In genomic region chrIII:3875608-3876007, ce11 we compare ENCODE assay signal across 6 worm cellular contexts.
A peak's percentile ranks its signal among the peaks of the same experiment; 100 is the strongest.
TF ChIP-seq lines count a peak whose summit lies in the region.

No protein-coding gene starts in this region.

TF ChIP-seq in whole organism, L1 larva, 84 proteins besides CTCF, POLR2A, EP300 and RAD21 (continues in another document):
- TF ChIP-seq fos-1 (tag; optimal IDR thresholded peaks at IDR 0.05; lab: Kevin White, UChicago): no peak
- no peak for TF ChIP-seq unc-30 (tag; optimal IDR thresholded peaks at IDR 0.05; lab: Kevin White, UChicago)
- TF ChIP-seq lir-3 (tag; optimal IDR thresholded peaks at IDR 0.05; lab: Kevin White, UChicago; ENCODE audit: poor library complexity): no peak
- TF ChIP-seq blmp-1 (tag; optimal IDR thresholded peaks at IDR 0.05; lab: Kevin White, UChicago): peak; percentile 75
- no peak for TF ChIP-seq unc-62 (GFP tag; optimal IDR thresholded peaks at IDR 0.05; lab: Kevin White, UChicago)
- peak; percentile 10 for TF ChIP-seq unc-130 (tag; optimal IDR thresholded peaks at IDR 0.05; lab: Kevin White, UChicago)
- peak; percentile 44 for TF ChIP-seq elt-2 (tag; optimal IDR thresholded peaks at IDR 0.05; lab: Kevin White, UChicago)
- TF ChIP-seq hpl-2 (GFP tag; optimal IDR thresholded peaks at IDR 0.05; lab: Kevin White, UChicago): no peak
- no peak for TF ChIP-seq unc-98 (GFP tag; IDR thresholded peaks at IDR 0.05; lab: Robert Waterston, UW)
- peak; percentile 4 for TF ChIP-seq C16A3.4 (tag; optimal IDR thresholded peaks at IDR 0.05; lab: Kevin White, UChicago)
- TF ChIP-seq jun-1 (tag; optimal IDR thresholded peaks at IDR 0.05; lab: Kevin White, UChicago): no peak
- TF ChIP-seq nhr-19 (GFP tag; conservative IDR thresholded peaks at IDR 0.05; lab: Robert Waterston, UW): peak; percentile 69
- TF ChIP-seq aha-1 (tag; optimal IDR thresholded peaks at IDR 0.05; lab: Kevin White, UChicago): no peak
- TF ChIP-seq mep-1 (tag; optimal IDR thresholded peaks at IDR 0.05; lab: Kevin White, UChicago): peak; percentile 61
- no peak for TF ChIP-seq mab-9 (GFP tag; IDR thresholded peaks at IDR 0.05; lab: Robert Waterston, UW)
- TF ChIP-seq skn-1 (tag; optimal IDR thresholded peaks at IDR 0.05; lab: Kevin White, UChicago): no peak

TF ChIP-seq in whole organism, L2 larva, 48 proteins besides CTCF, POLR2A, EP300 and RAD21:
- TF ChIP-seq nhr-10 (tag; optimal IDR thresholded peaks at IDR 0.05; lab: Kevin White, UChicago) (no peak), nhr-23 (tag; optimal IDR thresholded peaks at IDR 0.05; lab: Kevin White, UChicago) (no peak), crh-2 (tag; optimal IDR thresholded peaks at IDR 0.05; lab: Kevin White, UChicago) (peak; percentile 48), sma-9 (GFP tag; optimal IDR thresholded peaks at IDR 0.05; lab: Kevin White, UChicago) (peak; percentile 86), sma-9 (tag; optimal IDR thresholded peaks at IDR 0.05; lab: Kevin White, UChicago) (no peak), nhr-129 (tag; optimal IDR thresholded peaks at IDR 0.05; lab: Kevin White, UChicago) (peak; percentile 36), skn-1 (tag; optimal IDR thresholded peaks at IDR 0.05; lab: Kevin White, UChicago) (no peak), nhr-6 (tag; optimal IDR thresholded peaks at IDR 0.05; lab: Kevin White, UChicago) (peak; percentile 53), zag-1 (tag; optimal IDR thresholded peaks at IDR 0.05; lab: Kevin White, UChicago) (no peak), ZK546.5 (tag; optimal IDR thresholded peaks at IDR 0.05; lab: Kevin White, UChicago) (no peak), sma-3 (GFP tag; optimal IDR thresholded peaks at IDR 0.05; lab: Kevin White, UChicago) (peak; percentile 54), lsy-2 (tag; optimal IDR thresholded peaks at IDR 0.05; lab: Kevin White, UChicago) (peak in 1 of 2 experiments; percentile 15), nhr-25 (tag; optimal IDR thresholded peaks at IDR 0.05; lab: Kevin White, UChicago) (peak; percentile 85), ztf-4 (tag; optimal IDR thresholded peaks at IDR 0.05; lab: Kevin White, UChicago) (no peak), nhr-21 (tag; optimal IDR thresholded peaks at IDR 0.05; lab: Kevin White, UChicago) (peak; percentile 29)
TF ChIP-seq in whole organism, L2 larva: peak in this region for 8.

TF ChIP-seq in whole organism, L3 larva, 47 proteins besides CTCF, POLR2A, EP300 and RAD21 (continues in another document):
- TF ChIP-seq egl-5 (tag; optimal IDR thresholded peaks at IDR 0.05; lab: Kevin White, UChicago) (peak; percentile 56), elt-3 (tag; optimal IDR thresholded peaks at IDR 0.05; lab: Kevin White, UChicago) (no peak), R02D3.7 (tag; optimal IDR thresholded peaks at IDR 0.05; lab: Kevin White, UChicago) (no peak), eor-1 (tag; optimal IDR thresholded peaks at IDR 0.05; lab: Kevin White, UChicago) (no peak), lsy-12 (tag; optimal IDR thresholded peaks at IDR 0.05; lab: Kevin White, UChicago) (no peak), unc-39 (tag; optimal IDR thresholded peaks at IDR 0.05; lab: Kevin White, UChicago) (no peak), ztf-11 (tag; optimal IDR thresholded peaks at IDR 0.05; lab: Kevin White, UChicago) (no peak), nhr-23 (tag; optimal IDR thresholded peaks at IDR 0.05; lab: Kevin White, UChicago) (peak; percentile 43), nhr-43 (tag; optimal IDR thresholded peaks at IDR 0.05; lab: Kevin White, UChicago; ENCODE audit: poor library complexity, severe bottlenecking) (peak; percentile 53), elt-2 (tag; optimal IDR thresholded peaks at IDR 0.05; lab: Kevin White, UChicago) (peak; percentile 58), nhr-77 (tag; optimal IDR thresholded peaks at IDR 0.05; lab: Kevin White, UChicago) (no peak), ztf-4 (tag; optimal IDR thresholded peaks at IDR 0.05; lab: Kevin White, UChicago) (no peak), lin-15B (tag; optimal IDR thresholded peaks at IDR 0.05; lab: Kevin White, UChicago) (no peak), ceh-9 (tag; optimal IDR thresholded peaks at IDR 0.05; lab: Kevin White, UChicago) (no peak), ceh-16 (tag; optimal IDR thresholded peaks at IDR 0.05; lab: Kevin White, UChicago) (no peak), lin-39 (tag; optimal IDR thresholded peaks at IDR 0.05; lab: Kevin White, UChicago) (no peak), jun-1 (tag; optimal IDR thresholded peaks at IDR 0.05; lab: Kevin White, UChicago) (no peak)

TF ChIP-seq in whole organism, L4 larva, 104 proteins besides CTCF, POLR2A, EP300 and RAD21 (continues in another document):
- TF ChIP-seq nhr-111 (GFP tag; optimal IDR thresholded peaks at IDR 0.05; lab: Kevin White, UChicago): no peak
- TF ChIP-seq jun-1 (tag; optimal IDR thresholded peaks at IDR 0.05; lab: Kevin White, UChicago): no peak
- no peak for TF ChIP-seq fkh-10 (GFP tag; optimal IDR thresholded peaks at IDR 0.05; lab: Kevin White, UChicago)
- no peak for TF ChIP-seq saeg-2 (GFP tag; IDR thresholded peaks at IDR 0.05; lab: Robert Waterston, UW)
- TF ChIP-seq nhr-28 (tag; optimal IDR thresholded peaks at IDR 0.05; lab: Kevin White, UChicago): peak; percentile 72
- peak; percentile 74 for TF ChIP-seq hlh-11 (tag; optimal IDR thresholded peaks at IDR 0.05; lab: Kevin White, UChicago)
- TF ChIP-seq F26F4.8 (GFP tag; conservative IDR thresholded peaks at IDR 0.05; lab: Robert Waterston, UW): no peak
- peak; percentile 19 for TF ChIP-seq lin-13 (GFP tag; optimal IDR thresholded peaks at IDR 0.05; lab: Kevin White, UChicago)
- no peak for TF ChIP-seq ctbp-1 (GFP tag; IDR thresholded peaks at IDR 0.05; lab: Robert Waterston, UW)
- TF ChIP-seq lsy-2 (tag; optimal IDR thresholded peaks at IDR 0.05; lab: Kevin White, UChicago): peak in 1 of 2 experiments; percentile 42
- peak in 1 of 2 experiments; percentile 6 for TF ChIP-seq mdl-1 (tag; optimal IDR thresholded peaks at IDR 0.05; lab: Kevin White, UChicago)
- TF ChIP-seq lin-1 (GFP tag; IDR thresholded peaks at IDR 0.05; lab: Robert Waterston, UW): no peak
- 0 out of 2 replicates have a peak, but pooled peaks have one; percentile 27 for TF ChIP-seq ceh-20 (GFP tag; IDR thresholded peaks at IDR 0.05; lab: Robert Waterston, UW)
- peak; percentile 81 for TF ChIP-seq dve-1 (tag; optimal IDR thresholded peaks at IDR 0.05; lab: Kevin White, UChicago; ENCODE audit: insufficient read depth)
- TF ChIP-seq mep-1 (tag; optimal IDR thresholded peaks at IDR 0.05; lab: Kevin White, UChicago): peak; percentile 67
- peak; percentile 42 for TF ChIP-seq dmd-6 (GFP tag; IDR thresholded peaks at IDR 0.05; lab: Robert Waterston, UW)
- TF ChIP-seq dpl-1 (GFP tag; optimal IDR thresholded peaks at IDR 0.05; lab: Kevin White, UChicago): peak; percentile 1

TF ChIP-seq in whole organism, late embryonic, 69 proteins besides CTCF, POLR2A, EP300 and RAD21:
- TF ChIP-seq pax-1 (tag; optimal IDR thresholded peaks at IDR 0.05; lab: Kevin White, UChicago) (no peak), hlh-15 (tag; optimal IDR thresholded peaks at IDR 0.05; lab: Kevin White, UChicago) (no peak), fkh-10 (GFP tag; optimal IDR thresholded peaks at IDR 0.05; lab: Kevin White, UChicago) (no peak), hlh-30 (tag; optimal IDR thresholded peaks at IDR 0.05; lab: Kevin White, UChicago; ENCODE audit: insufficient read depth) (peak; percentile 48), nfya-1 (tag; optimal IDR thresholded peaks at IDR 0.05; lab: Kevin White, UChicago) (no peak)

TF ChIP-seq in whole organism, young adult, 124 proteins besides CTCF, POLR2A, EP300 and RAD21:
- TF ChIP-seq pha-4 (tag; optimal IDR thresholded peaks at IDR 0.05; lab: Kevin White, UChicago) (peak; percentile 32), egl-44 (GFP tag; IDR thresholded peaks at IDR 0.05; lab: Robert Waterston, UW) (0 out of 2 replicates have a peak, but pooled peaks have one; percentile 53), chd-7 (tag; optimal IDR thresholded peaks at IDR 0.05; lab: Kevin White, UChicago) (peak; percentile 36), Y53F4B.3 (GFP tag; IDR thresholded peaks at IDR 0.05; lab: Robert Waterston, UW) (no peak), nhr-80 (tag; optimal IDR thresholded peaks at IDR 0.05; lab: Kevin White, UChicago) (peak; percentile 9), nfyb-1 (GFP tag; IDR thresholded peaks at IDR 0.05; lab: Robert Waterston, UW) (peak; percentile 48; the same call in 1 of the 2 replicates), ZK185.1 (tag; optimal IDR thresholded peaks at IDR 0.05; lab: Kevin White, UChicago; ENCODE audit: poor library complexity, severe bottlenecking) (peak; percentile 6), sdz-38 (tag; optimal IDR thresholded peaks at IDR 0.05; lab: Kevin White, UChicago) (no peak), rec-8 (tag; optimal IDR thresholded peaks at IDR 0.05; lab: Kevin White, UChicago) (no peak), lin-40 (tag; optimal IDR thresholded peaks at IDR 0.05; lab: Kevin White, UChicago) (peak; percentile 22), cebp-1 (GFP tag; IDR thresholded peaks at IDR 0.05; lab: Robert Waterston, UW) (peak; percentile 18; the same call in 1 of the 2 replicates), cebp-1 (tag; optimal IDR thresholded peaks at IDR 0.05; lab: Kevin White, UChicago) (peak; percentile 60)
